Fruit fly (Drosophila melanogaster): Measurements from ENCODE around the gene CG14933.
A peak's percentile ranks its signal among the peaks of the same experiment; 100 is the strongest.

Gene CG14933

DNA sequence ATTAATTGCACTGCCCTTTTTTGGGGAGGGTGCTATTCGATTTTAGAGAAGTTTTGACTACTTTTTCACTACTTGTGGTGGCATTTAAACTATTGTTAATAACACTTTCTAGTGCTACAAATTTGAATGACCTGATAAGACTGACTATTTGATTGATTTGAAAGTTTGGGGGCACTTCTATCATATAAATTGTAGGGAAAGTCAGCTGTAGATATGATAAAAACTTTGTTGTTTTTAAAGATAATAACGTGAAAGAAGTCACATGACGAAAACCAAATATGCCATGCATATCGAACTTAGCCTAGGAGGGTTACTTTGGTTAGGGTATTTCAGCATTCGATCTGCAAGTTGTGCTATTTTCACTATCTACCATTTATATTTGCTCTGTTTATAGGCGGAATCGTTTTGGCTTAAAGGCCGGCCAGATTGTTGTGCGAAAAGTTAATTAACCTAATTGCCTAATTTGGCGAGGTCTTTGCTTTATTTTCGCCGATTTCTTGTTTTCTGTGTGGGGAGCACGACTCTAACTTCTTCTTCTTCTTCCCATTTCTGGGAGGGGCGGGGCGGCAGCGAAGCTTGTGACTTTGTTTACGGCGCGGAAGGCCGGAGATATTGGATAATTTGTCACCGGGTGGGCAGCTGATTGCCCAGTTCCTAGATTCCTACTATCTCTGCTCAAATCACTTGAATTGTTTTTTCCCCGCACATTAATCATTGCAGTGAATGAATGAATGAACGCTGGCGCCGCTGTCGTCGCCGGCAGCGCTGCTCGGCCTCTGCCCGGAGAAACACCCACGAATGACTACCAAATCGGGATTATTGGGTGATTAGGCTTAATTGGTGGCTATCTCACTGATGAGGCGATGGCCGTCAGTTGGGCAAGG is 29.6 kb upstream of the CG14933 start:
- TF ChIP-seq psq (optimal IDR thresholded peaks at IDR 0.05) (no peak), ttk (optimal IDR thresholded peaks at IDR 0.05) (no peak), Sin3A (optimal IDR thresholded peaks at IDR 0.05) (no peak), h (optimal IDR thresholded peaks at IDR 0.05) (no peak), Myc (optimal IDR thresholded peaks at IDR 0.05) (no peak), insv (optimal IDR thresholded peaks at IDR 0.05) (no peak)

DNA sequence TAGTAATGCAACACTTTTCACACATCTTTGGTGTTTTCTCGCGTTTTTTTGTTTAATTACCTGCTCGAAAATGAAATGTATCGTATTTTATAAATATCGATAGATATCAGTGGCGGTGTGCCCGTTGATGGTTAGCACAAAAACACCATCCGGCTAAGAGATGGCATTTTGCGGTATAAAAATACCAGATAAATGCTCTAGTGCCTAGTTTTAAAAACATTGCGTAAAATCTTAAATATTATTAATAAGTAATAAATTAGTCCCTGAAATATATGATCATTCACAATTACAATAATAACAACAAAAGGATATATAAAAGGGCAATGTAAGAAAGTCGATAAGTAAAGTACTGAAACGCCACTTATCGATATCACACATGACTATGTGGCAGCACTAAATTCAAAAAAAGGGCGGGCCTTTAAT is 29.0 kb upstream of the CG14933 start, which contains the start of gene CycY:
Gene CycY (minus strand): TSS at position 116 of the 423 bp plus-strand sequence.
- no peak for TF ChIP-seq ttk (optimal IDR thresholded peaks at IDR 0.05)
- no peak for TF ChIP-seq insv (optimal IDR thresholded peaks at IDR 0.05)
- no peak for TF ChIP-seq Sin3A (optimal IDR thresholded peaks at IDR 0.05)
- TF ChIP-seq h (optimal IDR thresholded peaks at IDR 0.05) = no peak

dm6 chr2L:11816376-11816775 is 26.3 kb upstream of the CG14933 start:
- TF ChIP-seq insv (optimal IDR thresholded peaks at IDR 0.05) (no peak), h (optimal IDR thresholded peaks at IDR 0.05) (peak; percentile 47)

DNA sequence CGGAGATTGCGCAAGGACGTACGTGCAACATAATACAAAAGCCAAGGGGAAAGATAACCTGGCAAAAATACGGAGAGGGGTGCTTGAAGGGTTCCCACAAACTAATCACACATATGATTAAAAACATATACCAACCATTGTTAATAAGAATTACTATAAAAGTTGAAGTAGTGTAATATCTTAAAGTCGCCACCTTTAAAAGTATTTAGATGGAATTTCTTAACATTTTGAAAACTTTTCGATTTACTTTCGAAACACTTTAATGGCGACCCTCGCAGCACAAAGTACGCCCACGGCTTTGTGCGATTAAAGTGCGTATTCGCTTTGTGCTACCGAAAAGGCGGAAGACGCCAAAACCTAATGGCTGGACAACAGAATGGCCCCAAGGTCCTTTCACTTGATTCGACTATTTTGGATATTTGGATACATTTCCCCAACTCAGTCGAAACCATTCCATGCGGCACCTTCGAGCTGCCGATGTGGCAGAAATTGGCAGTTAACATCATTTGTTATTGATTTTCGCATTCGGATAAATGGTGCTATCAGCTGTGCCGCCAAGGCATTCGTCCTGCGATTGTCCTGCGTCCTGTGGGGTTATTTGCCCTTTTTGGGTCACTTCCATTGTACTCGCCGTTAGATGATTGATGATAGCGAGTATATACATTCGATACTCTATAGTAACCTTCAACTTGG is 19.0 kb upstream of the CG14933 start:
- no peak for TF ChIP-seq psq (optimal IDR thresholded peaks at IDR 0.05)
- no peak for TF ChIP-seq Sin3A (optimal IDR thresholded peaks at IDR 0.05)
- TF ChIP-seq Myc (optimal IDR thresholded peaks at IDR 0.05) = no peak
- no peak for TF ChIP-seq insv (optimal IDR thresholded peaks at IDR 0.05)
- TF ChIP-seq h (optimal IDR thresholded peaks at IDR 0.05) = no peak
- no peak for TF ChIP-seq ttk (optimal IDR thresholded peaks at IDR 0.05)

- TF ChIP-seq h (optimal IDR thresholded peaks at IDR 0.05) (no peak), Sin3A (optimal IDR thresholded peaks at IDR 0.05) (no peak), ttk (optimal IDR thresholded peaks at IDR 0.05) (no peak), Myc (optimal IDR thresholded peaks at IDR 0.05) (no peak), insv (optimal IDR thresholded peaks at IDR 0.05) (no peak), psq (optimal IDR thresholded peaks at IDR 0.05) (no peak)
Measured at dm6 chr2L:11829277-11829676, 13.4 kb upstream of the CG14933 start, which contains the start of gene esc. TSS of gene esc (minus strand) at chr2L:11829405.

DNA sequence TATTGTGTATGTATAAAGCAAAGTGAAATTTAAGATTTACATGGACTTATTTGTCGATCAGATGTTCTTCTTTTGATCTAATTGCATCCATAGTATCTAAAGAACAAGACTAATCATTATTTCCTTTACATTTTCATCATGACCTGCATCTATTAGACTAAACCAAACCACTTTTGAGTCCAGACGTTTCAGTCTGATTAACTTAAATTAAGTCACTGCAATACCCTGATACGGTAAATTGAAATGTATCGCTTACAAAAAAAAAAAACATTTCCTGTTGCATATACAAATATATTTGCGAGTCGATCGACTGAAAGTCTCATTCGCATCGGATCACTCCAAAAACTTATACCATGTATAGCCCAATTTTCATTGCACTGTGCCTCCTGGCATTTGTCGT is 8.8 kb upstream of the CG14933 start, which contains the start of gene CG45011:
Gene CG45011 (plus strand): TSS at position 301 of the 400 bp plus-strand sequence.
- TF ChIP-seq h (optimal IDR thresholded peaks at IDR 0.05) (no peak), psq (optimal IDR thresholded peaks at IDR 0.05) (no peak), Myc (optimal IDR thresholded peaks at IDR 0.05) (no peak), ttk (optimal IDR thresholded peaks at IDR 0.05) (no peak), insv (optimal IDR thresholded peaks at IDR 0.05) (no peak), Sin3A (optimal IDR thresholded peaks at IDR 0.05) (no peak)

dm6 chr2L:11834308-11834707 is 8.3 kb upstream of the CG14933 start, which contains the start of gene CG45012:
TSS of gene CG45012 (plus strand) at chr2L:11834608.
- no peak for TF ChIP-seq Myc (optimal IDR thresholded peaks at IDR 0.05)

- no peak for TF ChIP-seq insv (optimal IDR thresholded peaks at IDR 0.05)
- no peak for TF ChIP-seq psq (optimal IDR thresholded peaks at IDR 0.05)
- no peak for TF ChIP-seq Sin3A (optimal IDR thresholded peaks at IDR 0.05)
- no peak for TF ChIP-seq h (optimal IDR thresholded peaks at IDR 0.05)
- TF ChIP-seq ttk (optimal IDR thresholded peaks at IDR 0.05) = no peak
- no peak for TF ChIP-seq Myc (optimal IDR thresholded peaks at IDR 0.05)
Measured at dm6 chr2L:11836943-11837342, 5.7 kb upstream of the CG14933 start, which contains the start of gene Sfp33A4. TSS of gene Sfp33A4 (plus strand) at chr2L:11837243.

- TF ChIP-seq psq (optimal IDR thresholded peaks at IDR 0.05) = no peak
Measured at dm6 chr2L:11837413-11837812, 5.2 kb upstream of the CG14933 start, which contains the start of gene Sfp33A2. TSS of gene Sfp33A2 (plus strand) at chr2L:11837713.

- no peak for TF ChIP-seq psq (optimal IDR thresholded peaks at IDR 0.05)
- TF ChIP-seq ttk (optimal IDR thresholded peaks at IDR 0.05) = no peak
- TF ChIP-seq Sin3A (optimal IDR thresholded peaks at IDR 0.05) = no peak
- TF ChIP-seq h (optimal IDR thresholded peaks at IDR 0.05) = no peak
- no peak for TF ChIP-seq insv (optimal IDR thresholded peaks at IDR 0.05)
- no peak for TF ChIP-seq Myc (optimal IDR thresholded peaks at IDR 0.05)
Measured at dm6 chr2L:11839612-11840011, 3.0 kb upstream of the CG14933 start, which contains the start of gene Sfp33A3. TSS of gene Sfp33A3 (plus strand) at chr2L:11839912.

dm6 chr2L:11840391-11840790 is 2.2 kb upstream of the CG14933 start, which contains the start of gene CG31704:
TSS of gene CG31704 (plus strand) at chr2L:11840691.
- no peak for TF ChIP-seq psq (optimal IDR thresholded peaks at IDR 0.05)
- TF ChIP-seq insv (optimal IDR thresholded peaks at IDR 0.05) = no peak
- no peak for TF ChIP-seq h (optimal IDR thresholded peaks at IDR 0.05)
- no peak for TF ChIP-seq Myc (optimal IDR thresholded peaks at IDR 0.05)
- TF ChIP-seq Sin3A (optimal IDR thresholded peaks at IDR 0.05) = no peak
- TF ChIP-seq ttk (optimal IDR thresholded peaks at IDR 0.05) = no peak

- TF ChIP-seq insv (optimal IDR thresholded peaks at IDR 0.05) (no peak), Sin3A (optimal IDR thresholded peaks at IDR 0.05) (no peak), psq (optimal IDR thresholded peaks at IDR 0.05) (no peak), ttk (optimal IDR thresholded peaks at IDR 0.05) (no peak), h (optimal IDR thresholded peaks at IDR 0.05) (no peak), Myc (optimal IDR thresholded peaks at IDR 0.05) (no peak)
Measured at dm6 chr2L:11841538-11841937, 1.1 kb upstream of the CG14933 start.

All from Kc167 (cell line).